Fruit fly (Drosophila melanogaster): ENCODE data around the gene Cpr66D.

Cpr66D gene

DNA sequence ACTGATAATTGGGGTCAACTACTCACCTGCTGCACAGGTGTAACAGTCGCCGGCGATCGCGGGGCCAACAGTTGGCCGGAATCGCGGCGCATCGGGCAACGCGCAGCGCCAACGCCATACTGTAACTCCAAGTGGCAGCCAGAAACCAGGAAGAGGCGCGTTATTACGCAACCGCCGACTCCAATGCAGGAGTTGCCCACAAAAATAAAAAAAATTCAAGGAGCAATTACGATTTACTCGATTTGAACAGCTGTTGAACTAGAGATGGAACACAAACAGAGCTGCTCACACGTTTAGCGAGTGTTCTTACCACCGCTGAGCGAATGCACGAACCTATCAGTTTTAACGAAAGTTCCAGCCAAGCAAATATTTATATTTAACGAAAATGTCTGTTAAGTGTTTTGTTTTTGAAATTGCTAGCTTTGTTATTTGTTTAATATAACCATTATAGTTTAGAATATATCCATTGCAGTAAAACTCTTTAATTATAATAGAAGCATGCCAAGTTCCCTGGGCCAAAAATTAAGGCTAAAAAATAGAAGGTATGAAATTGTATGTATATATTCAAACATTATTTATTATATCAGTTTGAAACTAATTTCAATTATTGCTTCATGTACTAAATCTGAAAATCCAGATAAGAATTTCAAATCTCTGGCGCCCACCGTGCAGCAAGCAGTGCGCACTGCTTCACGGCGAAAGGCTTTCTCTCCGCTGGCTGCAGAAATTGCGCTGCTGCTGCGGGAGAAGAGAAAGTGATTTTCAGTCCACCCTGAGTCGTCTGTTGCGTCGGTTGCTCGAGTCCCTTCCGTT is 36.2 kb upstream of the Cpr66D start, which contains the start of the genes CG5989 and CG6282:
TSS of gene CG5989 (minus strand) at position 270 of the 813 bp plus-strand sequence.
TSS of gene CG6282 (plus strand) at position 778 of the 813 bp plus-strand sequence.
- TF ChIP-seq Bteb2 (GFP tag; optimal IDR thresholded peaks at IDR 0.05) (no peak), CG7357 (GFP tag; IDR thresholded peaks at IDR 0.05) (no peak), CG8924 (tag; optimal IDR thresholded peaks at IDR 0.05) (peak; percentile 46), CG3065 (GFP tag; optimal IDR thresholded peaks at IDR 0.05) (no peak), CG2120 (GFP tag; optimal IDR thresholded peaks at IDR 0.05) (peak; percentile 70), CG31365 (tag; optimal IDR thresholded peaks at IDR 0.05) (peak; percentile 96), CG16813 (GFP tag; IDR thresholded peaks at IDR 0.05; ENCODE audit: partially characterized antibody) (peak; percentile 57), dan (GFP tag; IDR thresholded peaks at IDR 0.05) (no peak), HLH3B (GFP tag; IDR thresholded peaks at IDR 0.05) (peak; percentile 36; the same call in 1 of the 2 replicates), CG30403 (GFP tag; optimal IDR thresholded peaks at IDR 0.05) (peak; percentile 53), toy (GFP tag; IDR thresholded peaks at IDR 0.05) (no peak), twi (tag; optimal IDR thresholded peaks at IDR 0.05) (no peak), z (GFP tag; IDR thresholded peaks at IDR 0.05) (no peak), CG4730 (GFP tag; IDR thresholded peaks at IDR 0.05) (no peak), Dip2 (GFP tag; IDR thresholded peaks at IDR 0.05) (no peak), cwo (GFP tag; optimal IDR thresholded peaks at IDR 0.05) (no peak), CG16863 (GFP tag; optimal IDR thresholded peaks at IDR 0.05) (no peak), sug (tag; optimal IDR thresholded peaks at IDR 0.05) (peak; percentile 53), CG2199 (GFP tag; IDR thresholded peaks at IDR 0.05) (no peak), CG6272 (GFP tag; IDR thresholded peaks at IDR 0.05) (no peak), gcm2 (GFP tag; optimal IDR thresholded peaks at IDR 0.05) (no peak), dmrt99B (tag; optimal IDR thresholded peaks at IDR 0.05) (no peak), crc (GFP tag; optimal IDR thresholded peaks at IDR 0.05) (no peak), CG8281 (tag; optimal IDR thresholded peaks at IDR 0.05) (no peak), fd96Cb (tag; optimal IDR thresholded peaks at IDR 0.05) (no peak), Hmx (GFP tag; optimal IDR thresholded peaks at IDR 0.05) (no peak), exex (tag; optimal IDR thresholded peaks at IDR 0.05) (peak; percentile 81), ranshi (GFP tag; IDR thresholded peaks at IDR 0.05) (peak; percentile 58), dati (GFP tag; IDR thresholded peaks at IDR 0.05) (no peak), zfh2 (GFP tag; optimal IDR thresholded peaks at IDR 0.05) (no peak), CG13287 (GFP tag; IDR thresholded peaks at IDR 0.05; ENCODE audit: partially characterized antibody) (peak; percentile 76), CG10959 (GFP tag; IDR thresholded peaks at IDR 0.05) (no peak; the same call in 1 of the 2 replicates), Ada2b (GFP tag; IDR thresholded peaks at IDR 0.05) (peak; percentile 17; the same call in 1 of the 2 replicates), Atf3 (GFP tag; optimal IDR thresholded peaks at IDR 0.05) (no peak), NK7.1 (GFP tag; optimal IDR thresholded peaks at IDR 0.05) (no peak), CG2875 (GFP tag; optimal IDR thresholded peaks at IDR 0.05) (peak; percentile 52), CTCF (GFP tag; optimal IDR thresholded peaks at IDR 0.05) (peak; percentile 58), bsh (GFP tag; optimal IDR thresholded peaks at IDR 0.05) (peak in 1 of 2 experiments; percentile 56), CG6765 (GFP tag; optimal IDR thresholded peaks at IDR 0.05) (no peak), CG9876 (GFP tag; optimal IDR thresholded peaks at IDR 0.05) (no peak), CG12744 (GFP tag; optimal IDR thresholded peaks at IDR 0.05) (no peak), Hand (GFP tag; optimal IDR thresholded peaks at IDR 0.05) (no peak), CG4617 (GFP tag; optimal IDR thresholded peaks at IDR 0.05; ENCODE audit: borderline replicate concordance) (peak; percentile 24), grn (GFP tag; optimal IDR thresholded peaks at IDR 0.05) (no peak), Dll (GFP tag; IDR thresholded peaks at IDR 0.05; ENCODE audit: partially characterized antibody) (peak; percentile 70; the same call in 3 of the 4 replicates), Atf-2 (GFP tag; optimal IDR thresholded peaks at IDR 0.05) (no peak), lmd (GFP tag; IDR thresholded peaks at IDR 0.05) (no peak), Adf1 (GFP tag; IDR thresholded peaks at IDR 0.05) (0 out of 2 replicates have a peak, but pooled peaks have one; percentile 39), Dbx (GFP tag; IDR thresholded peaks at IDR 0.05) (no peak), CG4404 (GFP tag; IDR thresholded peaks at IDR 0.05) (no peak), CG10462 (GFP tag; optimal IDR thresholded peaks at IDR 0.05) (peak; percentile 38)
